Fruit fly (Drosophila melanogaster) whole organism, embryonic: Measurements from ENCODE around the gene Pcd.

Experiments
- CG3065 ChIP-seq: fragments of 200-800 bp; sonication (Bioruptor generic); optimal IDR thresholded peaks from 2 replicates; lab custom pipeline; 2016; ENCODE audit warnings: missing biosample characterization, missing genetic modification characterization
- Dll ChIP-seq: fragments of 200-800 bp; sonication (Bioruptor generic); IDR thresholded peaks from 4 replicates; pipeline ENCODE4 v1.3.6; 2022; ENCODE audit warnings: missing biosample characterization, missing genetic modification characterization; ENCODE audit not compliant: partially characterized antibody
- wor ChIP-seq: fragments of 200-800 bp; sonication (Bioruptor generic); IDR thresholded peaks from 2 replicates; pipeline ENCODE4 v1.3.6; 2022; ENCODE audit warnings: missing biosample characterization, missing genetic modification characterization

dm6 chr3R:29715277-29715676, 7.7 kb upstream of the Pcd start, which contains the start of gene Dup99B:
- TF ChIP-seq wor (GFP tag; lab: Robert Waterston, UW): no peak
- no peak for TF ChIP-seq CG3065
- no peak for TF ChIP-seq Dll (GFP tag; lab: Robert Waterston, UW)
